Worm (Caenorhabditis elegans): Measurements from ENCODE around the gene btb-11.
"Not testable (repeated sequence)": the region's sequence is repeated elsewhere in the genome, so short reads cannot be mapped to it uniquely, and the experiment has no call there.

DNA sequence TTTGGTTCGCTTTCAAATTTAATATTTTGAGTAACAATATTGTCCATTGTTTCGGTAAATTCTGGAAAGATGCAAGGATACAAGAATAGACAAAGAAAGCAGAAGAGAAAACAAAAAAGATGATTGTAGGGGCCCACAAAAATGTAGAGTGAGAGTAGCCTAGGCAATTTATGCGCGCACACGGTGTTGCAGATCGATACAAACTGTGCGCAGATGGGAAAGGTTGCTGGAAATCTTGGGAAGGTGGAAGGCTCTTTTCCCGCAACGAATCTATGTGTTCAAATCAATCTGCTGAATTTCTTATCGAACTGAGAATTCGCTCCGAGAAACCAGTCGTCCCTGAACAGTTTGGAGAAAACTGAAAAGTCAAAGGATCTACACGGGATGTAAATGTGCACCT, 36.1 kb upstream of the btb-11 start, which contains the start of gene btb-10:
- TF ChIP-seq elt-2 (tag; optimal IDR thresholded peaks at IDR 0.05); ama-1 (optimal IDR thresholded peaks at IDR 0.05); dpl-1 (GFP tag; optimal IDR thresholded peaks at IDR 0.05); nhr-237 (tag; optimal IDR thresholded peaks at IDR 0.05); pqm-1 (tag; optimal IDR thresholded peaks at IDR 0.05); snu-23 (GFP tag; optimal IDR thresholded peaks at IDR 0.05); fos-1 (tag; optimal IDR thresholded peaks at IDR 0.05); lsy-2 (tag; optimal IDR thresholded peaks at IDR 0.05); tbx-2 (tag; optimal IDR thresholded peaks at IDR 0.05); sox-4 (tag; optimal IDR thresholded peaks at IDR 0.05); efl-3 (GFP tag; optimal IDR thresholded peaks at IDR 0.05); unc-86 (tag; optimal IDR thresholded peaks at IDR 0.05): not testable (repeated sequence)
